Worm (Caenorhabditis elegans): ENCODE data around the gene F09F9.1.

ce11 chrX:4134855-4135254 is 19.7 kb downstream of the F09F9.1 start, which contains the start of gene ZK470.2:
- no peak for TF ChIP-seq flt-1 (GFP tag; IDR thresholded peaks at IDR 0.05)
- TF ChIP-seq ama-1 (optimal IDR thresholded peaks at IDR 0.05) = no peak
- no peak for TF ChIP-seq tbx-11 (GFP tag; IDR thresholded peaks at IDR 0.05)
- no peak for TF ChIP-seq B0310.2 (tag; optimal IDR thresholded peaks at IDR 0.05)
- no peak for TF ChIP-seq F13C5.2 (tag; optimal IDR thresholded peaks at IDR 0.05)
- no peak for TF ChIP-seq ets-7 (tag; optimal IDR thresholded peaks at IDR 0.05)
- no peak for TF ChIP-seq aly-1 (tag; optimal IDR thresholded peaks at IDR 0.05)
- TF ChIP-seq ceh-36 (tag; optimal IDR thresholded peaks at IDR 0.05) = no peak
- no peak for TF ChIP-seq sea-1 (GFP tag; conservative IDR thresholded peaks at IDR 0.05)
- no peak for TF ChIP-seq hmbx-1 (tag; optimal IDR thresholded peaks at IDR 0.05)
- no peak for TF ChIP-seq hnd-1 (tag; optimal IDR thresholded peaks at IDR 0.05)
- TF ChIP-seq pes-1 (GFP tag; IDR thresholded peaks at IDR 0.05) = no peak
- TF ChIP-seq tbx-37 (GFP tag; conservative IDR thresholded peaks at IDR 0.05) = no peak

Data from whole organism, early embryonic.